Fruit fly (Drosophila melanogaster) whole organism, embryonic: ENCODE data around the gene Acp63F.

Experiments used
- Bdp1 ChIP-seq: fragments of 200-800 bp; sonication (Bioruptor generic); optimal IDR thresholded peaks from 3 replicates; lab custom pipeline; 2016; ENCODE audit warnings: missing biosample characterization, missing genetic modification characterization
- CG11723 ChIP-seq: fragments of 200-800 bp; sonication (Bioruptor generic); optimal IDR thresholded peaks from 2 replicates; lab custom pipeline; 2017; ENCODE audit warnings: missing biosample characterization, mild to moderate bottlenecking, missing genetic modification characterization
- CG12391 ChIP-seq: fragments of 200-800 bp; sonication (Bioruptor generic); optimal IDR thresholded peaks from 3 replicates; lab custom pipeline; 2018; ENCODE audit warnings: missing biosample characterization, mild to moderate bottlenecking, missing genetic modification characterization, moderate library complexity
- CG13296 ChIP-seq: fragments of 200-800 bp; sonication (Bioruptor generic); optimal IDR thresholded peaks from 3 replicates; lab custom pipeline; 2018; ENCODE audit warnings: missing biosample characterization, mild to moderate bottlenecking, missing genetic modification characterization
- CG15696 ChIP-seq: fragments of 200-800 bp; sonication (Bioruptor generic); optimal IDR thresholded peaks from 2 replicates; lab custom pipeline; 2019; ENCODE audit warnings: missing biosample characterization, mild to moderate bottlenecking, missing genetic modification characterization, moderate library complexity
- CG1832 ChIP-seq: fragments of 200-800 bp; sonication (Bioruptor generic); optimal IDR thresholded peaks from 2 replicates; lab custom pipeline; 2017; ENCODE audit warnings: missing biosample characterization, mild to moderate bottlenecking, missing genetic modification characterization, inconsistent platforms
- CG18599 ChIP-seq: fragments of 200-800 bp; sonication (Bioruptor generic); optimal IDR thresholded peaks from 3 replicates; lab custom pipeline; 2017; ENCODE audit warnings: missing biosample characterization, missing genetic modification characterization, mild to moderate bottlenecking, moderate library complexity, missing genetic modification reagents
- CG2678 ChIP-seq: fragments of 200-800 bp; sonication (Bioruptor generic); optimal IDR thresholded peaks from 3 replicates; lab custom pipeline; 2019; ENCODE audit warnings: missing biosample characterization, mild to moderate bottlenecking, missing genetic modification characterization, moderate library complexity
- CG32767 ChIP-seq: fragments of 200-800 bp; sonication (Bioruptor generic); IDR thresholded peaks from 2 replicates; pipeline ENCODE4 v1.3.6; 2022; ENCODE audit warnings: missing biosample characterization, missing genetic modification characterization
- CG3407 ChIP-seq: fragments of 200-800 bp; sonication (Bioruptor generic); optimal IDR thresholded peaks from 2 replicates; lab custom pipeline; 2018; ENCODE audit warnings: missing biosample characterization, mild to moderate bottlenecking, missing genetic modification characterization
- CG7271 ChIP-seq: fragments of 200-800 bp; sonication (Bioruptor generic); optimal IDR thresholded peaks from 2 replicates; lab custom pipeline; 2018; ENCODE audit warnings: missing biosample characterization, mild to moderate bottlenecking, missing genetic modification characterization, moderate library complexity
- CG7786 ChIP-seq: fragments of 200-800 bp; sonication (Bioruptor generic); optimal IDR thresholded peaks from 2 replicates; lab custom pipeline; 2016; ENCODE audit warnings: missing biosample characterization, missing genetic modification characterization
- CTCF ChIP-seq: fragments of 200-800 bp; sonication (Bioruptor generic); optimal IDR thresholded peaks from 2 replicates; lab custom pipeline; 2017; ENCODE audit warnings: missing biosample characterization, mild to moderate bottlenecking, missing genetic modification characterization, moderate library complexity
- Dbx ChIP-seq: fragments of 200-800 bp; sonication (Bioruptor generic); IDR thresholded peaks from 3 replicates; pipeline ENCODE4 v1.3.6; 2022; ENCODE audit warnings: missing biosample characterization, missing genetic modification characterization
- Drgx ChIP-seq: fragments of 200-800 bp; sonication (Bioruptor generic); IDR thresholded peaks from 2 replicates; pipeline ENCODE4 v1.3.6; 2022; ENCODE audit warnings: missing biosample characterization, missing genetic modification characterization
- HLH4C ChIP-seq: fragments of 200-800 bp; sonication (Bioruptor generic); IDR thresholded peaks from 3 replicates; pipeline ENCODE4 v1.3.6; 2022; ENCODE audit warnings: missing biosample characterization, missing genetic modification characterization; ENCODE audit not compliant: partially characterized antibody
- Hr39 ChIP-seq: fragments of >200 bp; optimal IDR thresholded peaks from 2 replicates; lab custom pipeline; 2017
- Jarid2 ChIP-seq: fragments of 200-800 bp; sonication (Bioruptor generic); optimal IDR thresholded peaks from 3 replicates; lab custom pipeline; 2017; ENCODE audit warnings: mild to moderate bottlenecking, missing biosample characterization, missing genetic modification reagents, missing genetic modification characterization
- Kr ChIP-seq: fragments of 200-800 bp; sonication (Bioruptor generic); optimal IDR thresholded peaks from 2 replicates; lab custom pipeline; 2017; ENCODE audit warnings: missing biosample characterization, mild to moderate bottlenecking, missing genetic modification characterization
- Sox102F ChIP-seq: fragments of 200-800 bp; sonication (Bioruptor generic); optimal IDR thresholded peaks from 2 replicates; lab custom pipeline; 2018; ENCODE audit warnings: missing biosample characterization, mild to moderate bottlenecking, missing genetic modification characterization, moderate library complexity
- Sry-β ChIP-seq: fragments of 200-800 bp; sonication (Bioruptor generic); optimal IDR thresholded peaks from 2 replicates; lab custom pipeline; 2018; ENCODE audit warnings: missing biosample characterization, mild to moderate bottlenecking, missing genetic modification characterization, moderate library complexity
- Tbp ChIP-seq: fragments of >200 bp; optimal IDR thresholded peaks from 2 replicates; lab custom pipeline; 2018; ENCODE audit warnings: missing biosample characterization, missing genetic modification characterization
- az2 ChIP-seq: fragments of 200-800 bp; sonication (Bioruptor generic); optimal IDR thresholded peaks from 3 replicates; lab custom pipeline; 2016; ENCODE audit warnings: missing biosample characterization, missing genetic modification characterization
- corto ChIP-seq: fragments of 200-800 bp; sonication (Bioruptor generic); optimal IDR thresholded peaks from 2 replicates; lab custom pipeline; 2016; ENCODE audit warnings: missing biosample characterization, mild to moderate bottlenecking, missing genetic modification characterization, moderate library complexity
- cwo ChIP-seq: fragments of 200-800 bp; sonication (Bioruptor generic); optimal IDR thresholded peaks from 3 replicates; lab custom pipeline; 2017; ENCODE audit warnings: missing biosample characterization, missing genetic modification characterization, mild to moderate bottlenecking, moderate library complexity, missing genetic modification reagents
- dpn ChIP-seq, 2 experiments: fragments of 200-800 bp; sonication (Bioruptor generic); optimal IDR thresholded peaks; 3 replicates each; lab custom pipeline; 2016; ENCODE audit warnings: missing biosample characterization in 2 of 2, missing genetic modification characterization in 2 of 2
- dysf ChIP-seq: fragments of 200-800 bp; sonication (Bioruptor generic); IDR thresholded peaks from 3 replicates; pipeline ENCODE4 v1.3.6; 2022; ENCODE audit warnings: missing biosample characterization, missing genetic modification characterization
- en ChIP-seq: fragments of 200-800 bp; sonication (Bioruptor generic); optimal IDR thresholded peaks from 2 replicates; lab custom pipeline; 2016; ENCODE audit warnings: missing biosample characterization, missing genetic modification characterization
- gfzf ChIP-seq: fragments of 200-800 bp; sonication (Bioruptor generic); optimal IDR thresholded peaks from 2 replicates; lab custom pipeline; 2016; ENCODE audit warnings: missing biosample characterization, mild to moderate bottlenecking, missing genetic modification characterization, moderate library complexity
- grau ChIP-seq: fragments of 200-800 bp; optimal IDR thresholded peaks from 3 replicates; lab custom pipeline; 2019; ENCODE audit warnings: missing biosample characterization, mild to moderate bottlenecking, missing genetic modification characterization, moderate library complexity
- gsb ChIP-seq: fragments of 200-800 bp; sonication (Bioruptor generic); IDR thresholded peaks from 2 replicates; pipeline ENCODE4 v1.3.6; 2022; ENCODE audit warnings: missing biosample characterization, missing genetic modification characterization
- jigr1 ChIP-seq: fragments of 200-800 bp; sonication (Bioruptor generic); IDR thresholded peaks from 3 replicates; pipeline ENCODE4 v1.3.6; 2022; ENCODE audit warnings: missing biosample characterization, missing genetic modification characterization
- mam ChIP-seq: fragments of 200-800 bp; sonication (Bioruptor generic); optimal IDR thresholded peaks from 3 replicates; lab custom pipeline; 2016; ENCODE audit warnings: missing biosample characterization, missing genetic modification characterization
- pho ChIP-seq: fragments of 200-800 bp; sonication (Bioruptor generic); optimal IDR thresholded peaks from 2 replicates; lab custom pipeline; 2016; ENCODE audit warnings: missing biosample characterization, missing genetic modification characterization
- prd ChIP-seq, 3 experiments: fragments of >200 bp in 2 of 3; fragments of 200-800 bp in 1 of 3; sonication (Bioruptor generic) in 1 of 3; optimal IDR thresholded peaks in 2 of 3; IDR thresholded peaks in 1 of 3; 2 replicates in 2 of 3; 3 replicates in 1 of 3; pipeline versions ENCODE4 v1.3.6 to Lab custom; 2017 to 2022; ENCODE audit warnings: missing biosample characterization in 1 of 3, missing genetic modification characterization in 1 of 3
- ro ChIP-seq: fragments of 200-800 bp; sonication (Bioruptor generic); IDR thresholded peaks from 2 replicates; pipeline ENCODE4 v1.3.6; 2022; ENCODE audit warnings: missing biosample characterization, missing genetic modification characterization
- row ChIP-seq: fragments of 200-800 bp; sonication (Bioruptor generic); IDR thresholded peaks from 3 replicates; pipeline ENCODE4 v1.3.6; 2022; ENCODE audit warnings: missing biosample characterization, missing genetic modification characterization
- slbo ChIP-seq: fragments of 200-800 bp; sonication (Bioruptor generic); IDR thresholded peaks from 2 replicates; pipeline ENCODE4 v1.3.6; 2022; ENCODE audit warnings: missing biosample characterization, missing genetic modification characterization
- trem ChIP-seq: fragments of 200-800 bp; optimal IDR thresholded peaks from 3 replicates; lab custom pipeline; 2019; ENCODE audit warnings: missing biosample characterization, mild to moderate bottlenecking, missing genetic modification characterization, moderate library complexity
- vnd ChIP-seq: fragments of 200-800 bp; sonication (Bioruptor generic); IDR thresholded peaks from 3 replicates; pipeline ENCODE4 v1.3.6; 2022; ENCODE audit warnings: missing biosample characterization, missing genetic modification characterization; ENCODE audit not compliant: partially characterized antibody
- wor ChIP-seq: fragments of 200-800 bp; sonication (Bioruptor generic); IDR thresholded peaks from 2 replicates; pipeline ENCODE4 v1.3.6; 2022; ENCODE audit warnings: missing biosample characterization, missing genetic modification characterization
- zf30C ChIP-seq: fragments of 200-800 bp; sonication (Bioruptor generic); optimal IDR thresholded peaks from 3 replicates; lab custom pipeline; 2018; ENCODE audit warnings: missing biosample characterization, mild to moderate bottlenecking, missing genetic modification characterization

Gene Acp63F

dm6 chr3L:3801343-3801742, 14.8 kb downstream of the Acp63F start (continued):
- TF ChIP-seq cwo (GFP tag; lab: Kevin White, UChicago) = no peak
- TF ChIP-seq CG15696 (tag; lab: Kevin White, UChicago) = no peak
- TF ChIP-seq CG12391 (tag; lab: Kevin White, UChicago) = peak; percentile 22
- no peak for TF ChIP-seq corto
- TF ChIP-seq dpn (GFP tag; optimal IDR thresholded peaks at IDR 0.05; lab: Kevin White, UChicago) = no peak
- no peak for TF ChIP-seq pho
- TF ChIP-seq vnd (GFP tag; lab: Robert Waterston, UW) = no peak
- peak; percentile 53 for TF ChIP-seq CG2678 (tag; lab: Kevin White, UChicago)
- TF ChIP-seq Hr39 (lab: Kevin White, UChicago) = no peak
- TF ChIP-seq gsb (GFP tag; lab: Robert Waterston, UW) = no peak
- TF ChIP-seq CG1832 (GFP tag; lab: Kevin White, UChicago) = no peak
- TF ChIP-seq slbo (GFP tag; lab: Robert Waterston, UW) = peak; percentile 43
- no peak for TF ChIP-seq wor (GFP tag; lab: Robert Waterston, UW)
- peak; percentile 12 for TF ChIP-seq CG13296 (GFP tag; lab: Kevin White, UChicago)
- TF ChIP-seq en (GFP tag; lab: Kevin White, UChicago) = no peak
- TF ChIP-seq Sry-β = no peak
- TF ChIP-seq Sox102F (GFP tag; lab: Kevin White, UChicago) = no peak
- TF ChIP-seq jigr1 (GFP tag; lab: Robert Waterston, UW) = no peak
- TF ChIP-seq mam (GFP tag; lab: Kevin White, UChicago) = no peak
- no peak for TF ChIP-seq CG11723 (GFP tag; lab: Kevin White, UChicago)
- no peak for TF ChIP-seq CG7786 (GFP tag; lab: Kevin White, UChicago)
- TF ChIP-seq Bdp1 (GFP tag; lab: Kevin White, UChicago) = no peak
- peak; percentile 22 for TF ChIP-seq grau (tag; lab: Kevin White, UChicago)
- TF ChIP-seq Tbp = no peak
- peak; percentile 8 for TF ChIP-seq zf30C
- no peak for TF ChIP-seq CG3407 (GFP tag; lab: Kevin White, UChicago)
- TF ChIP-seq HLH4C (GFP tag; lab: Robert Waterston, UW) = no peak
- no peak for TF ChIP-seq prd (optimal IDR thresholded peaks at IDR 0.05; lab: Kevin White, UChicago)
- peak; percentile 23; the same call in 1 of the 3 replicates for TF ChIP-seq prd (GFP tag; IDR thresholded peaks at IDR 0.05; lab: Robert Waterston, UW)
- peak; percentile 66; the same call in 2 of the 3 replicates for TF ChIP-seq Dbx (GFP tag; lab: Robert Waterston, UW)
- no peak for TF ChIP-seq Jarid2 (GFP tag; lab: Kevin White, UChicago)
- TF ChIP-seq trem = no peak
- TF ChIP-seq CG7271 (tag; lab: Kevin White, UChicago) = no peak
- TF ChIP-seq dysf (GFP tag; lab: Robert Waterston, UW) = peak; percentile 42; the same call in 1 of the 3 replicates
- no peak for TF ChIP-seq az2 (GFP tag; lab: Kevin White, UChicago)
- no peak for TF ChIP-seq CTCF (GFP tag; lab: Kevin White, UChicago)
- TF ChIP-seq, all 482 proteins: peak for 45

- TF ChIP-seq CG18599 (GFP tag; lab: Kevin White, UChicago) = no peak
- TF ChIP-seq grau (tag; lab: Kevin White, UChicago) = peak; percentile 16
- no peak for TF ChIP-seq CG32767 (GFP tag; lab: Robert Waterston, UW)
- TF ChIP-seq Kr = no peak
- TF ChIP-seq Drgx (GFP tag; lab: Robert Waterston, UW) = peak; percentile 47; the same call in 1 of the 2 replicates
- no peak for TF ChIP-seq dpn (GFP tag; optimal IDR thresholded peaks at IDR 0.05; lab: Kevin White, UChicago)
- no peak for TF ChIP-seq ro (GFP tag; lab: Robert Waterston, UW)
- TF ChIP-seq gfzf (GFP tag; lab: Kevin White, UChicago) = no peak
- peak; percentile 9; the same call in 1 of the 3 replicates for TF ChIP-seq row (GFP tag; lab: Robert Waterston, UW)
Observed at dm6 chr3L:3799766-3800165, 16.4 kb downstream of the Acp63F start.
